Worm (Caenorhabditis elegans) whole organism, mixed stage, embryonic: Measurements from ENCODE around the gene Y4C6A.4.
"Not testable (repeated sequence)": the region's sequence is repeated elsewhere in the genome, so short reads cannot be mapped to it uniquely, and the experiment has no call there.

Source experiments
- bed-3 ChIP-seq: fragments of 200-800 bp; sonication (Bioruptor generic); optimal IDR thresholded peaks from 3 replicates; lab custom pipeline; 2018; ENCODE audit warnings: mild to moderate bottlenecking, missing genetic modification characterization, moderate library complexity, missing compliant biosample characterization
- blmp-1 ChIP-seq: fragments of 150-350 bp; optimal IDR thresholded peaks from 2 replicates; lab custom pipeline; 2014; ENCODE audit warnings: missing biosample characterization, missing genetic modification characterization
- ceh-39 ChIP-seq: fragments of 150-350 bp; optimal IDR thresholded peaks from 2 replicates; lab custom pipeline; 2014; ENCODE audit warnings: missing biosample characterization, missing genetic modification characterization
- ceh-43 ChIP-seq: fragments of 200-800 bp; sonication (Bioruptor generic); optimal IDR thresholded peaks from 2 replicates; lab custom pipeline; 2018; ENCODE audit warnings: mild to moderate bottlenecking, missing genetic modification characterization, moderate library complexity, missing compliant biosample characterization
- ceh-83 ChIP-seq: fragments of 200-800 bp; sonication (Bioruptor generic); optimal IDR thresholded peaks from 2 replicates; lab custom pipeline; 2018; ENCODE audit warnings: mild to moderate bottlenecking, missing genetic modification characterization, missing compliant biosample characterization
- drap-1 ChIP-seq: fragments of 200-800 bp; sonication (Bioruptor generic); optimal IDR thresholded peaks from 3 replicates; lab custom pipeline; 2018; ENCODE audit warnings: mild to moderate bottlenecking, missing genetic modification characterization, missing compliant biosample characterization
- elt-1 ChIP-seq: sonication (generic microtip); optimal IDR thresholded peaks from 2 replicates; lab custom pipeline; 2017; ENCODE audit warnings: missing genetic modification characterization, mild to moderate bottlenecking, missing compliant biosample characterization, antibody characterized with exemption, moderate library complexity, borderline replicate concordance; ENCODE audit not compliant: insufficient read depth
- elt-3 ChIP-seq: fragments of 150-350 bp; optimal IDR thresholded peaks from 2 replicates; lab custom pipeline; 2014; ENCODE audit warnings: missing biosample characterization, missing genetic modification characterization
- ham-2 ChIP-seq: fragments of 200-800 bp; sonication (Bioruptor generic); optimal IDR thresholded peaks from 2 replicates; lab custom pipeline; 2018; ENCODE audit warnings: mild to moderate bottlenecking, missing genetic modification characterization, missing compliant biosample characterization
- hlh-1 ChIP-seq: fragments of 150-350 bp; optimal IDR thresholded peaks from 2 replicates; lab custom pipeline; 2014; ENCODE audit warnings: missing biosample characterization, missing genetic modification reagents, missing genetic modification characterization
- lin-13 ChIP-seq: fragments of 150-350 bp; optimal IDR thresholded peaks from 2 replicates; lab custom pipeline; 2014; ENCODE audit warnings: missing biosample characterization, missing genetic modification characterization
- lin-32 ChIP-seq: fragments of 200-800 bp; sonication (Bioruptor generic); optimal IDR thresholded peaks from 2 replicates; lab custom pipeline; 2018; ENCODE audit warnings: mild to moderate bottlenecking, missing genetic modification characterization, missing compliant biosample characterization
- lsy-2 ChIP-seq: fragments of 150-350 bp; optimal IDR thresholded peaks from 2 replicates; lab custom pipeline; 2014; ENCODE audit warnings: missing biosample characterization, missing genetic modification characterization
- mab-5 ChIP-seq: fragments of 150-350 bp; optimal IDR thresholded peaks from 2 replicates; lab custom pipeline; 2014; ENCODE audit warnings: missing biosample characterization, missing genetic modification characterization
- mep-1 ChIP-seq: fragments of 150-350 bp; optimal IDR thresholded peaks from 2 replicates; lab custom pipeline; 2017; ENCODE audit warnings: missing biosample characterization, missing genetic modification reagents, missing genetic modification characterization, inconsistent platforms
- mls-2 ChIP-seq: sonication (generic microtip); optimal IDR thresholded peaks from 2 replicates; lab custom pipeline; 2016; ENCODE audit warnings: mild to moderate bottlenecking, missing genetic modification characterization, moderate library complexity, missing compliant biosample characterization
- nhr-12 ChIP-seq: fragments of 150-350 bp; optimal IDR thresholded peaks from 2 replicates; lab custom pipeline; 2014; ENCODE audit warnings: missing biosample characterization, missing genetic modification characterization
- nhr-2 ChIP-seq: fragments of 150-350 bp; optimal IDR thresholded peaks from 2 replicates; lab custom pipeline; 2014; ENCODE audit warnings: missing biosample characterization, missing genetic modification characterization
- nhr-237 ChIP-seq: fragments of 150-350 bp; optimal IDR thresholded peaks from 2 replicates; lab custom pipeline; 2014; ENCODE audit warnings: missing biosample characterization, missing genetic modification characterization
- nhr-28 ChIP-seq: fragments of 150-350 bp; optimal IDR thresholded peaks from 2 replicates; lab custom pipeline; 2014; ENCODE audit warnings: missing biosample characterization, missing genetic modification characterization
- snpc-4 ChIP-seq: fragments of 150-350 bp; optimal IDR thresholded peaks from 2 replicates; lab custom pipeline; 2014; ENCODE audit warnings: missing biosample characterization, missing genetic modification characterization
- sptf-1 ChIP-seq: sonication (generic microtip); optimal IDR thresholded peaks from 2 replicates; lab custom pipeline; 2017; ENCODE audit warnings: mild to moderate bottlenecking, missing genetic modification characterization, moderate library complexity, missing compliant biosample characterization
- unc-120 ChIP-seq: sonication (generic microtip); optimal IDR thresholded peaks from 2 replicates; lab custom pipeline; 2017; ENCODE audit warnings: missing genetic modification characterization, missing compliant biosample characterization; ENCODE audit not compliant: poor library complexity, severe bottlenecking
- unc-39 ChIP-seq: fragments of 150-350 bp; optimal IDR thresholded peaks from 2 replicates; lab custom pipeline; 2014; ENCODE audit warnings: missing biosample characterization, missing genetic modification characterization
- unc-62 ChIP-seq: fragments of 150-350 bp; optimal IDR thresholded peaks from 2 replicates; lab custom pipeline; 2014; ENCODE audit warnings: missing biosample characterization, missing genetic modification reagents, missing genetic modification characterization

Gene Y4C6A.4

ce11 chrIV:5455999-5456398, 3.2 kb downstream of the Y4C6A.4 start, which contains the start of gene Y4C6A.3:
TSS of gene Y4C6A.3 (minus strand) at chrIV:5456099.
- TF ChIP-seq unc-120 (tag; lab: Kevin White, UChicago); sptf-1 (tag; lab: Kevin White, UChicago); blmp-1: not testable (repeated sequence)

- TF ChIP-seq unc-39 (tag; lab: Kevin White, UChicago) (no peak), ceh-83 (GFP tag; lab: Kevin White, UChicago) (no peak), unc-120 (tag; lab: Kevin White, UChicago) (no peak), hlh-1 (tag; lab: Kevin White, UChicago) (no peak), bed-3 (no peak), blmp-1 (no peak), drap-1 (GFP tag; lab: Kevin White, UChicago) (no peak)
Measured at ce11 chrIV:5462820-5463219, 10.1 kb downstream of the Y4C6A.4 start.

- TF ChIP-seq ham-2 (GFP tag; lab: Kevin White, UChicago); hlh-1 (tag; lab: Kevin White, UChicago); nhr-28 (tag; lab: Kevin White, UChicago): not testable (repeated sequence)
Measured at ce11 chrIV:5464403-5464802, 11.6 kb downstream of the Y4C6A.4 start, which contains the start of gene Y52D5A.2. TSS of gene Y52D5A.2 (minus strand) at chrIV:5464503.

- no peak for TF ChIP-seq elt-1 (tag; lab: Kevin White, UChicago)
- no peak for TF ChIP-seq ceh-43
- TF ChIP-seq snpc-4 (tag; lab: Kevin White, UChicago): no peak
- no peak for TF ChIP-seq ceh-39
- no peak for TF ChIP-seq nhr-2 (tag; lab: Kevin White, UChicago)
- no peak for TF ChIP-seq nhr-28 (tag; lab: Kevin White, UChicago)
- no peak for TF ChIP-seq bed-3
- no peak for TF ChIP-seq ham-2 (GFP tag; lab: Kevin White, UChicago)
- TF ChIP-seq lin-13: no peak
- TF ChIP-seq lsy-2 (tag; lab: Kevin White, UChicago): no peak
- no peak for TF ChIP-seq mep-1 (tag; lab: Kevin White, UChicago)
- no peak for TF ChIP-seq drap-1 (GFP tag; lab: Kevin White, UChicago)
- no peak for TF ChIP-seq unc-39 (tag; lab: Kevin White, UChicago)
- no peak for TF ChIP-seq lin-32 (GFP tag; lab: Kevin White, UChicago)
- no peak for TF ChIP-seq elt-3 (tag; lab: Kevin White, UChicago)
- no peak for TF ChIP-seq nhr-12
Measured at ce11 chrIV:5469739-5470138, 17.0 kb downstream of the Y4C6A.4 start, which contains the start of gene rme-2. TSS of gene rme-2 (plus strand) at chrIV:5470026.

- TF ChIP-seq sptf-1 (tag; lab: Kevin White, UChicago) (no peak), mep-1 (tag; lab: Kevin White, UChicago) (no peak), unc-120 (tag; lab: Kevin White, UChicago) (no peak), unc-39 (tag; lab: Kevin White, UChicago) (no peak), ham-2 (GFP tag; lab: Kevin White, UChicago) (no peak), nhr-237 (no peak), nhr-2 (tag; lab: Kevin White, UChicago) (no peak), unc-62 (GFP tag; lab: Kevin White, UChicago) (no peak)
- TF ChIP-seq, all 35 proteins: peak for 0
Measured at ce11 chrIV:5473098-5473497, 20.3 kb downstream of the Y4C6A.4 start.

ce11 chrIV:5476468-5476867, 23.7 kb downstream of the Y4C6A.4 start, which contains the start of gene T11F8.4:
TSS of gene T11F8.4 (minus strand) at chrIV:5476568.
- no peak for TF ChIP-seq unc-39 (tag; lab: Kevin White, UChicago)
- no peak for TF ChIP-seq nhr-237
- no peak for TF ChIP-seq mab-5
- no peak for TF ChIP-seq hlh-1 (tag; lab: Kevin White, UChicago)
- no peak for TF ChIP-seq bed-3
- no peak for TF ChIP-seq lin-13

- no peak for TF ChIP-seq mls-2 (tag; lab: Kevin White, UChicago)
- no peak for TF ChIP-seq nhr-237
Measured at ce11 chrIV:5479289-5479688, 26.5 kb downstream of the Y4C6A.4 start, which contains the start of gene T11F8.1. TSS of gene T11F8.1 (plus strand) at chrIV:5479589.
